Fruit fly (Drosophila melanogaster): ENCODE data around the gene CG11586.

DNA sequence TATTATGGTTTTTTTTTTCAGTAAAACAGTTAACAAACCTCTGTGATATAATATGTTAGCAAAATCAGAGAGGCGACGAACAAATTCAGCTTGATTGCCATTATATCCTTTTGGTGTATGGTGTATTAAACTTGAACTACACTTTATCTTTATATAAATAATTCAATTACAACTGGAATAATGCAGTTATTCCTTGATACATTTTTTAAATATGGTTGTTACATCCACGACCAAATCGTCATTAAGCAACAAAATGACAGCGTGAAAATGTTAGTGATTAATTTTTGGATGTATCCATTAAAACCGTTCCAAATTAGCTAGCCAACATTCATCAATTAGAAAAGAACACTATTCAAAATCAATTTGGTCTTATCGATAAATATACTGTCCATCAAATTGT lies 5.1 kb upstream of the CG11586 start, which contains the start of gene CG33764:
- TF ChIP-seq Pdp1 (GFP tag; optimal IDR thresholded peaks at IDR 0.05) = no peak
- TF ChIP-seq p53 (GFP tag; optimal IDR thresholded peaks at IDR 0.05) = no peak
- no peak for TF ChIP-seq unc-4 (GFP tag; IDR thresholded peaks at IDR 0.05; ENCODE audit: partially characterized antibody)
- no peak for TF ChIP-seq insv (GFP tag; optimal IDR thresholded peaks at IDR 0.05)
- no peak for TF ChIP-seq CG11398 (GFP tag; optimal IDR thresholded peaks at IDR 0.05)

Data from whole organism, embryonic.